Fruit fly (Drosophila melanogaster) whole organism, embryonic: Measurements from ENCODE around the gene meep.

Experiments
- B-H1 ChIP-seq: fragments of 200-800 bp; sonication (Bioruptor generic); IDR thresholded peaks from 3 replicates; pipeline ENCODE4 v1.3.6; 2022; ENCODE audit warnings: missing biosample characterization, missing genetic modification characterization
- B-H2 ChIP-seq: fragments of 200-800 bp; sonication (Bioruptor generic); optimal IDR thresholded peaks from 2 replicates; lab custom pipeline; 2018; ENCODE audit warnings: missing biosample characterization, mild to moderate bottlenecking, missing genetic modification characterization
- BEAF-32 ChIP-seq: fragments of 200-800 bp; sonication (Bioruptor generic); optimal IDR thresholded peaks from 3 replicates; lab custom pipeline; 2017; ENCODE audit warnings: missing biosample characterization, missing genetic modification characterization, mild to moderate bottlenecking, moderate library complexity, missing genetic modification reagents
- Bgb ChIP-seq: fragments of 200-800 bp; sonication (Bioruptor generic); IDR thresholded peaks from 2 replicates; pipeline ENCODE4 v1.3.6; 2022; ENCODE audit warnings: missing biosample characterization, missing genetic modification characterization; ENCODE audit not compliant: partially characterized antibody
- BtbVII ChIP-seq: fragments of 200-800 bp; sonication (Bioruptor generic); optimal IDR thresholded peaks from 3 replicates; lab custom pipeline; 2017; ENCODE audit warnings: missing biosample characterization, mild to moderate bottlenecking, missing genetic modification characterization
- CG10147 ChIP-seq: fragments of 200-800 bp; sonication (Bioruptor generic); optimal IDR thresholded peaks from 2 replicates; lab custom pipeline; 2019; ENCODE audit warnings: missing biosample characterization, mild to moderate bottlenecking, missing genetic modification characterization, moderate library complexity
- CG10366 ChIP-seq: fragments of 200-800 bp; sonication (Bioruptor generic); IDR thresholded peaks from 2 replicates; pipeline ENCODE4 v1.3.6; 2022; ENCODE audit warnings: missing biosample characterization, missing genetic modification characterization
- CG11247 ChIP-seq: fragments of 200-800 bp; sonication (Bioruptor generic); IDR thresholded peaks from 2 replicates; pipeline ENCODE4 v1.3.6; 2022; ENCODE audit warnings: missing biosample characterization, missing genetic modification characterization
- CG14965 ChIP-seq: fragments of 200-800 bp; sonication (Bioruptor generic); optimal IDR thresholded peaks from 2 replicates; lab custom pipeline; 2016; ENCODE audit warnings: missing biosample characterization, missing genetic modification characterization, borderline replicate concordance
- CG15073 ChIP-seq: fragments of 200-800 bp; sonication (Bioruptor generic); optimal IDR thresholded peaks from 2 replicates; lab custom pipeline; 2016; ENCODE audit warnings: missing biosample characterization, missing genetic modification characterization
- CG1647 ChIP-seq: fragments of 200-800 bp; sonication (Bioruptor generic); optimal IDR thresholded peaks from 3 replicates; lab custom pipeline; 2016; ENCODE audit warnings: missing biosample characterization, missing genetic modification characterization
- CG16813 ChIP-seq: fragments of 200-800 bp; sonication (Bioruptor generic); IDR thresholded peaks from 3 replicates; pipeline ENCODE4 v1.3.6; 2022; ENCODE audit warnings: missing biosample characterization, missing genetic modification characterization; ENCODE audit not compliant: partially characterized antibody
- CG17912 ChIP-seq: fragments of 200-800 bp; sonication (Bioruptor generic); optimal IDR thresholded peaks from 2 replicates; lab custom pipeline; 2018; ENCODE audit warnings: missing biosample characterization, mild to moderate bottlenecking, missing genetic modification characterization
- CG1792 ChIP-seq: fragments of 200-800 bp; sonication (Bioruptor generic); optimal IDR thresholded peaks from 2 replicates; lab custom pipeline; 2016; ENCODE audit warnings: missing biosample characterization, missing genetic modification characterization
- CG18599 ChIP-seq: fragments of 200-800 bp; sonication (Bioruptor generic); optimal IDR thresholded peaks from 3 replicates; lab custom pipeline; 2017; ENCODE audit warnings: missing biosample characterization, missing genetic modification characterization, mild to moderate bottlenecking, moderate library complexity, missing genetic modification reagents
- CG2199 ChIP-seq: fragments of 200-800 bp; sonication (Bioruptor generic); IDR thresholded peaks from 3 replicates; pipeline ENCODE4 v1.3.6; 2022; ENCODE audit warnings: missing biosample characterization, missing genetic modification characterization
- CG2202 ChIP-seq: fragments of 200-800 bp; sonication (Bioruptor generic); optimal IDR thresholded peaks from 2 replicates; lab custom pipeline; 2018; ENCODE audit warnings: missing biosample characterization, mild to moderate bottlenecking, missing genetic modification characterization
- CG3281 ChIP-seq: fragments of 200-800 bp; sonication (Bioruptor generic); optimal IDR thresholded peaks from 3 replicates; lab custom pipeline; 2017; ENCODE audit warnings: missing biosample characterization, mild to moderate bottlenecking, missing genetic modification characterization
- CG3726 ChIP-seq: fragments of 200-800 bp; sonication (Bioruptor generic); IDR thresholded peaks from 3 replicates; pipeline ENCODE4, ENCODE4 v1.3.6; 2022; ENCODE audit warnings: missing biosample characterization, missing genetic modification characterization
- CG4707 ChIP-seq: fragments of 200-800 bp; sonication (Bioruptor generic); optimal IDR thresholded peaks from 2 replicates; lab custom pipeline; 2018; ENCODE audit warnings: missing biosample characterization, mild to moderate bottlenecking, missing genetic modification characterization, moderate library complexity
- CG7839 ChIP-seq: fragments of 200-800 bp; sonication (Bioruptor generic); optimal IDR thresholded peaks from 3 replicates; lab custom pipeline; 2018; ENCODE audit warnings: missing biosample characterization, mild to moderate bottlenecking, missing genetic modification characterization, moderate library complexity
- CG9609 ChIP-seq: fragments of 200-800 bp; sonication (Bioruptor generic); optimal IDR thresholded peaks from 3 replicates; lab custom pipeline; 2016; ENCODE audit warnings: missing biosample characterization, missing genetic modification characterization
- CoRest ChIP-seq: fragments of 200-800 bp; sonication (Bioruptor generic); optimal IDR thresholded peaks from 3 replicates; lab custom pipeline; 2018; ENCODE audit warnings: missing biosample characterization, mild to moderate bottlenecking, missing genetic modification characterization, moderate library complexity
- CrebB ChIP-seq: fragments of 200-800 bp; sonication (Bioruptor generic); optimal IDR thresholded peaks from 3 replicates; lab custom pipeline; 2018; ENCODE audit warnings: missing biosample characterization, mild to moderate bottlenecking, missing genetic modification characterization
- D19A ChIP-seq: fragments of 200-800 bp; optimal IDR thresholded peaks from 3 replicates; lab custom pipeline; 2019; ENCODE audit warnings: missing biosample characterization, mild to moderate bottlenecking, missing genetic modification characterization, moderate library complexity
- Dip3 ChIP-seq: fragments of 200-800 bp; sonication (Bioruptor generic); optimal IDR thresholded peaks from 3 replicates; lab custom pipeline; 2016; ENCODE audit warnings: missing biosample characterization, missing genetic modification characterization
- Doc2 ChIP-seq: fragments of 200-800 bp; sonication (Bioruptor generic); IDR thresholded peaks from 2 replicates; pipeline ENCODE4 v1.3.6; 2022; ENCODE audit warnings: missing biosample characterization, missing genetic modification characterization
- Doc3 ChIP-seq: fragments of 200-800 bp; sonication (Bioruptor generic); IDR thresholded peaks from 3 replicates; pipeline ENCODE4 v1.3.6; 2022; ENCODE audit warnings: missing biosample characterization, missing genetic modification characterization; ENCODE audit not compliant: partially characterized antibody
- Dref ChIP-seq: fragments of 200-800 bp; sonication (Bioruptor generic); IDR thresholded peaks from 2 replicates; pipeline ENCODE4 v1.3.6; 2022; ENCODE audit warnings: missing biosample characterization, missing genetic modification characterization
- Drgx ChIP-seq: fragments of 200-800 bp; sonication (Bioruptor generic); IDR thresholded peaks from 2 replicates; pipeline ENCODE4 v1.3.6; 2022; ENCODE audit warnings: missing biosample characterization, missing genetic modification characterization
- Gug ChIP-seq: fragments of 200-800 bp; sonication (Bioruptor generic); IDR thresholded peaks from 4 replicates; pipeline ENCODE4 v1.3.6; 2022; ENCODE audit warnings: missing biosample characterization, missing genetic modification characterization
- HHEX ChIP-seq: fragments of 200-800 bp; sonication (Bioruptor generic); optimal IDR thresholded peaks from 3 replicates; lab custom pipeline; 2017; ENCODE audit warnings: missing biosample characterization, mild to moderate bottlenecking, missing genetic modification characterization, missing genetic modification reagents
- Kr ChIP-seq: fragments of 200-800 bp; sonication (Bioruptor generic); optimal IDR thresholded peaks from 2 replicates; lab custom pipeline; 2017; ENCODE audit warnings: missing biosample characterization, mild to moderate bottlenecking, missing genetic modification characterization
- Lhr ChIP-seq: fragments of 200-800 bp; sonication (Bioruptor generic); optimal IDR thresholded peaks from 3 replicates; lab custom pipeline; 2017; ENCODE audit warnings: mild to moderate bottlenecking, missing biosample characterization, missing genetic modification reagents, missing genetic modification characterization
- Lim3 ChIP-seq: fragments of 200-800 bp; sonication (Bioruptor generic); IDR thresholded peaks from 2 replicates; pipeline ENCODE4 v1.3.6; 2022; ENCODE audit warnings: missing biosample characterization, missing genetic modification characterization
- NFAT ChIP-seq: fragments of 200-800 bp; sonication (Bioruptor generic); IDR thresholded peaks from 2 replicates; pipeline ENCODE4 v1.3.6; 2022; ENCODE audit warnings: missing biosample characterization, missing genetic modification characterization
- Spps ChIP-seq: fragments of 200-800 bp; sonication (Bioruptor generic); optimal IDR thresholded peaks from 2 replicates; lab custom pipeline; 2018; ENCODE audit warnings: missing biosample characterization, mild to moderate bottlenecking, missing genetic modification characterization
- Ssrp ChIP-seq: fragments of 200-800 bp; sonication (Bioruptor generic); optimal IDR thresholded peaks from 2 replicates; lab custom pipeline; 2018; ENCODE audit warnings: missing biosample characterization, mild to moderate bottlenecking, missing genetic modification characterization, moderate library complexity
- ab ChIP-seq: fragments of 200-800 bp; sonication (Bioruptor generic); optimal IDR thresholded peaks from 2 replicates; lab custom pipeline; 2016; ENCODE audit warnings: missing biosample characterization, missing genetic modification characterization
- ato ChIP-seq: fragments of 200-800 bp; sonication (Bioruptor generic); IDR thresholded peaks from 2 replicates; pipeline ENCODE4 v1.3.6; 2022; ENCODE audit warnings: missing biosample characterization, missing genetic modification characterization; ENCODE audit not compliant: partially characterized antibody
- chinmo ChIP-seq: fragments of 200-800 bp; sonication (Bioruptor generic); IDR thresholded peaks from 4 replicates; pipeline ENCODE4 v1.3.6; 2022; ENCODE audit warnings: missing biosample characterization, missing genetic modification characterization; ENCODE audit not compliant: partially characterized antibody
- dati ChIP-seq: fragments of 200-800 bp; sonication (Bioruptor generic); IDR thresholded peaks from 2 replicates; pipeline ENCODE4 v1.3.6; 2022; ENCODE audit warnings: missing biosample characterization, missing genetic modification characterization
- dimm ChIP-seq: fragments of 200-800 bp; sonication (Bioruptor generic); IDR thresholded peaks from 2 replicates; pipeline ENCODE4 v1.3.6; 2022; ENCODE audit warnings: missing biosample characterization, missing genetic modification characterization
- dysf ChIP-seq: fragments of 200-800 bp; sonication (Bioruptor generic); IDR thresholded peaks from 3 replicates; pipeline ENCODE4 v1.3.6; 2022; ENCODE audit warnings: missing biosample characterization, missing genetic modification characterization
- kah ChIP-seq: fragments of 200-800 bp; sonication (Bioruptor generic); optimal IDR thresholded peaks from 2 replicates; lab custom pipeline; 2018; ENCODE audit warnings: missing biosample characterization, mild to moderate bottlenecking, missing genetic modification characterization
- odd ChIP-seq: fragments of 200-800 bp; sonication (Bioruptor generic); optimal IDR thresholded peaks from 2 replicates; lab custom pipeline; 2017; ENCODE audit warnings: missing biosample characterization, mild to moderate bottlenecking, missing genetic modification characterization
- ro ChIP-seq: fragments of 200-800 bp; sonication (Bioruptor generic); IDR thresholded peaks from 2 replicates; pipeline ENCODE4 v1.3.6; 2022; ENCODE audit warnings: missing biosample characterization, missing genetic modification characterization
- sisA ChIP-seq: fragments of 200-800 bp; sonication (Bioruptor generic); IDR thresholded peaks from 2 replicates; pipeline ENCODE4 v1.3.6; 2022; ENCODE audit warnings: missing biosample characterization, missing genetic modification characterization
- slou ChIP-seq: fragments of 200-800 bp; sonication (Bioruptor generic); optimal IDR thresholded peaks from 3 replicates; lab custom pipeline; 2016; ENCODE audit warnings: missing biosample characterization, missing genetic modification characterization
- slp2 ChIP-seq: fragments of 200-800 bp; sonication (Bioruptor generic); optimal IDR thresholded peaks from 2 replicates; lab custom pipeline; 2016; ENCODE audit warnings: missing biosample characterization, missing genetic modification characterization
- ssp ChIP-seq: fragments of 200-800 bp; sonication (Bioruptor generic); IDR thresholded peaks from 2 replicates; pipeline ENCODE4 v1.3.6; 2022; ENCODE audit warnings: missing biosample characterization, missing genetic modification characterization
- vfl ChIP-seq: fragments of 200-800 bp; sonication (Bioruptor generic); optimal IDR thresholded peaks from 2 replicates; lab custom pipeline; 2016; ENCODE audit warnings: missing biosample characterization, missing genetic modification characterization

The meep gene

dm6 chr3L:1177085-1177484 lies 25.8 kb downstream of the meep start, which contains the start of gene bab2 (continued):
- TF ChIP-seq chinmo (GFP tag; lab: Robert Waterston, UW) (peak; percentile 92), Lhr (GFP tag; lab: Kevin White, UChicago) (no peak), CG2202 (tag; lab: Kevin White, UChicago) (peak; percentile 36), B-H2 (GFP tag; lab: Kevin White, UChicago) (no peak), BEAF-32 (GFP tag; lab: Kevin White, UChicago) (no peak), Drgx (no peak), HHEX (GFP tag; lab: Kevin White, UChicago) (no peak), CG3726 (GFP tag; lab: Robert Waterston, UW) (no peak), odd (peak; percentile 11), slp2 (GFP tag; lab: Kevin White, UChicago) (no peak), CG1647 (GFP tag; lab: Kevin White, UChicago) (no peak), Doc2 (GFP tag; lab: Robert Waterston, UW) (no peak), kah (GFP tag; lab: Kevin White, UChicago) (peak; percentile 16), ro (no peak), dimm (no peak), CG9609 (GFP tag; lab: Kevin White, UChicago) (no peak), BtbVII (GFP tag; lab: Kevin White, UChicago) (peak; percentile 0), Lim3 (GFP tag; lab: Robert Waterston, UW) (no peak), CG2199 (GFP tag; lab: Robert Waterston, UW) (peak; percentile 91), ssp (GFP tag; lab: Robert Waterston, UW) (no peak), dati (no peak), CG15073 (GFP tag; lab: Kevin White, UChicago) (no peak), CG4707 (GFP tag; lab: Kevin White, UChicago) (peak; percentile 31), D19A (tag; lab: Kevin White, UChicago) (peak; percentile 33), vfl (no peak), sisA (GFP tag; lab: Robert Waterston, UW) (no peak), CG16813 (GFP tag; lab: Robert Waterston, UW) (peak; percentile 8; the same call in 1 of the 3 replicates), CG11247 (GFP tag; lab: Robert Waterston, UW) (no peak), slou (GFP tag; lab: Kevin White, UChicago) (no peak), CG3281 (GFP tag; lab: Kevin White, UChicago) (no peak), CG18599 (no peak), CG10147 (peak; percentile 4), Doc3 (no peak), ab (GFP tag; lab: Kevin White, UChicago) (no peak), CoRest (tag; lab: Kevin White, UChicago) (no peak), CG14965 (GFP tag; lab: Kevin White, UChicago) (no peak), NFAT (GFP tag; lab: Robert Waterston, UW) (no peak), B-H1 (GFP tag; lab: Robert Waterston, UW) (no peak; the same call in 2 of the 3 replicates), CG7839 (tag; lab: Kevin White, UChicago) (peak; percentile 1), ato (GFP tag; lab: Robert Waterston, UW) (peak; percentile 29; the same call in 1 of the 2 replicates), dysf (GFP tag; lab: Robert Waterston, UW) (no peak), CG1792 (GFP tag; lab: Kevin White, UChicago) (no peak), CrebB (peak; percentile 29), CG10366 (GFP tag; lab: Robert Waterston, UW) (no peak), Gug (GFP tag; lab: Robert Waterston, UW) (no peak), CG17912 (GFP tag; lab: Kevin White, UChicago) (no peak), Kr (GFP tag; lab: Kevin White, UChicago) (no peak), Dip3 (GFP tag; lab: Kevin White, UChicago) (no peak), Ssrp (tag; lab: Kevin White, UChicago) (no peak), Dref (GFP tag; lab: Robert Waterston, UW) (no peak), Bgb (peak; percentile 56), Spps (tag; lab: Kevin White, UChicago) (peak; percentile 30)
